Fruit fly (Drosophila melanogaster) whole organism, pupa: ENCODE data around the gene CG17196.

ENCODE experiments used
- CG32121 ChIP-seq: fragments of 200-800 bp; sonication (Bioruptor generic); IDR thresholded peaks from 2 replicates; pipeline ENCODE4 v1.3.6; 2022; ENCODE audit warnings: missing biosample characterization, missing genetic modification characterization
- CG34367 ChIP-seq: fragments of 200-800 bp; sonication (Bioruptor generic); optimal IDR thresholded peaks from 2 replicates; lab custom pipeline; 2018; ENCODE audit warnings: missing biosample characterization, mild to moderate bottlenecking, missing genetic modification characterization
- CG9948 ChIP-seq: fragments of 200-800 bp; sonication (Bioruptor generic); optimal IDR thresholded peaks from 2 replicates; lab custom pipeline; 2018; ENCODE audit warnings: missing biosample characterization, mild to moderate bottlenecking, missing genetic modification characterization, moderate library complexity
- D1 ChIP-seq: fragments of 200-800 bp; sonication (Bioruptor generic); optimal IDR thresholded peaks from 2 replicates; lab custom pipeline; 2018; ENCODE audit warnings: missing biosample characterization, mild to moderate bottlenecking, missing genetic modification characterization, moderate library complexity
- EcR ChIP-seq: fragments of 200-800 bp; sonication (Bioruptor generic); optimal IDR thresholded peaks from 3 replicates; lab custom pipeline; 2019; ENCODE audit warnings: missing biosample characterization, missing genetic modification characterization, mild to moderate bottlenecking, moderate library complexity, missing genetic modification reagents
- Pif1A ChIP-seq: fragments of 200-800 bp; sonication (Bioruptor generic); optimal IDR thresholded peaks from 3 replicates; lab custom pipeline; 2016; ENCODE audit warnings: missing biosample characterization, missing genetic modification characterization
- Pif1B ChIP-seq: fragments of 200-800 bp; sonication (Bioruptor generic); optimal IDR thresholded peaks from 3 replicates; lab custom pipeline; 2016; ENCODE audit warnings: missing biosample characterization, missing genetic modification characterization
- Snoo ChIP-seq: fragments of 200-800 bp; sonication (Bioruptor generic); optimal IDR thresholded peaks from 3 replicates; lab custom pipeline; 2017; ENCODE audit warnings: missing biosample characterization, mild to moderate bottlenecking, missing genetic modification characterization, inconsistent platforms
- fd96Ca ChIP-seq: fragments of 200-800 bp; sonication (Bioruptor generic); IDR thresholded peaks from 3 replicates; pipeline ENCODE4 v1.3.6; 2022; ENCODE audit warnings: missing biosample characterization, missing genetic modification characterization

DNA sequence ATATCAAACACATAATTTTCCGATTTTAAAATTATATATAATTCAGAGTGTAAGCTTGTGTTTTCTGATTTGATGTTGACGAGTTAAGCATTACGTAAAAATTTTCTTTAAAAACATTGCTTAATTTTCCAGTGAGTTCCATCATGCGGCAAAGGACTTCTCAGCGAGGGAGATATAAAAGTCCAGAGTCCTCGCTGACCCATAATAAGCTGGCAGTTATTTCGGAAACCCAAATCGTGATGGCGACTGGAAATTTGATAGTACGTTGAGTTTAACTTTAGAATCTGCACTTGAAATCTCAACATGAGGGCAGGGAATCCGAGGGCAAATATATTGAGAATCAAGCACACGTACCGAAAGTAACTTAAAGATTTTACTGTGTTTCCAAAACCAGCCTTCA is 768 bp downstream of the CG17196 start, which contains the start of the genes CG17197 and CG17198:
- TF ChIP-seq CG9948 (no peak), CG32121 (no peak), D1 (no peak), Pif1B (GFP tag; lab: Kevin White, UChicago) (no peak), Pif1A (GFP tag; lab: Kevin White, UChicago) (no peak), Snoo (tag; lab: Kevin White, UChicago) (no peak), fd96Ca (GFP tag; lab: Robert Waterston, UW) (no peak), CG34367 (tag; lab: Kevin White, UChicago) (no peak), EcR (GFP tag; lab: Kevin White, UChicago) (no peak)
